Fruit fly (Drosophila melanogaster) whole organism, embryonic: ENCODE data around the gene CG4594.

Experiments
- Abd-B ChIP-seq: fragments of 200-800 bp; sonication (Bioruptor generic); optimal IDR thresholded peaks from 2 replicates; lab custom pipeline; 2018; ENCODE audit warnings: missing biosample characterization, mild to moderate bottlenecking, missing genetic modification characterization, moderate library complexity
- CG10209 ChIP-seq: fragments of 200-800 bp; sonication (Bioruptor generic); optimal IDR thresholded peaks from 3 replicates; lab custom pipeline; 2017; ENCODE audit warnings: missing biosample characterization, mild to moderate bottlenecking, missing genetic modification characterization, missing genetic modification reagents
- CG10543 ChIP-seq: fragments of 200-800 bp; sonication (Bioruptor generic); optimal IDR thresholded peaks from 3 replicates; lab custom pipeline; 2017; ENCODE audit warnings: missing biosample characterization, mild to moderate bottlenecking, missing genetic modification characterization, moderate library complexity
- CG11398 ChIP-seq: fragments of 200-800 bp; sonication (Bioruptor generic); optimal IDR thresholded peaks from 2 replicates; lab custom pipeline; 2016; ENCODE audit warnings: missing biosample characterization, missing genetic modification characterization
- CG1233 ChIP-seq: fragments of 200-800 bp; sonication (Bioruptor generic); optimal IDR thresholded peaks from 4 replicates; lab custom pipeline; 2018; ENCODE audit warnings: missing biosample characterization, mild to moderate bottlenecking, missing genetic modification characterization
- CG31365 ChIP-seq: fragments of 200-800 bp; sonication (Bioruptor generic); optimal IDR thresholded peaks from 2 replicates; lab custom pipeline; 2018; ENCODE audit warnings: missing biosample characterization, mild to moderate bottlenecking, missing genetic modification characterization
- CG32772 ChIP-seq: fragments of 200-800 bp; sonication (Bioruptor generic); IDR thresholded peaks from 2 replicates; pipeline ENCODE4 v1.3.6; 2022; ENCODE audit warnings: missing biosample characterization, missing genetic modification characterization
- CG33213 ChIP-seq: fragments of 200-800 bp; sonication (Bioruptor generic); optimal IDR thresholded peaks from 3 replicates; lab custom pipeline; 2016; ENCODE audit warnings: missing biosample characterization, missing genetic modification characterization
- CG8089 ChIP-seq: fragments of 200-800 bp; sonication (Bioruptor generic); optimal IDR thresholded peaks from 3 replicates; lab custom pipeline; 2016; ENCODE audit warnings: missing biosample characterization, missing genetic modification characterization
- CG8281 ChIP-seq: fragments of 200-800 bp; sonication (Bioruptor generic); optimal IDR thresholded peaks from 2 replicates; lab custom pipeline; 2018; ENCODE audit warnings: missing biosample characterization, mild to moderate bottlenecking, missing genetic modification characterization, moderate library complexity
- Dbx ChIP-seq: fragments of 200-800 bp; sonication (Bioruptor generic); IDR thresholded peaks from 3 replicates; pipeline ENCODE4 v1.3.6; 2022; ENCODE audit warnings: missing biosample characterization, missing genetic modification characterization
- Dip2 ChIP-seq: fragments of 200-800 bp; sonication (Bioruptor generic); IDR thresholded peaks from 2 replicates; pipeline ENCODE4 v1.3.6; 2022; ENCODE audit warnings: missing biosample characterization, missing genetic modification characterization
- E2f2 ChIP-seq: fragments of 200-800 bp; sonication (Bioruptor generic); IDR thresholded peaks from 2 replicates; pipeline ENCODE4 v1.3.6; 2022; ENCODE audit warnings: missing biosample characterization, missing genetic modification characterization
- Eip74EF ChIP-seq, 2 experiments: fragments of 200-800 bp in 1 of 2; fragments of >200 bp in 1 of 2; sonication (Bioruptor generic) in 1 of 2; optimal IDR thresholded peaks; 2 replicates each; lab custom pipeline; 2017 to 2019; ENCODE audit warnings: missing biosample characterization in 2 of 2, missing genetic modification characterization in 2 of 2, mild to moderate bottlenecking in 1 of 2, moderate library complexity in 1 of 2
- Fer3 ChIP-seq: fragments of 200-800 bp; sonication (Bioruptor generic); optimal IDR thresholded peaks from 2 replicates; lab custom pipeline; 2018; ENCODE audit warnings: missing biosample characterization, mild to moderate bottlenecking, missing genetic modification characterization, moderate library complexity
- GATAe ChIP-seq: fragments of 200-800 bp; sonication (Bioruptor generic); conservative IDR thresholded peaks from 2 replicates; pipeline ENCODE4 v1.3.6; 2022; ENCODE audit warnings: missing biosample characterization, missing genetic modification characterization
- Hr78 ChIP-seq, 2 experiments: fragments of 200-800 bp in 1 of 2; fragments of >200 bp in 1 of 2; sonication (Bioruptor generic) in 1 of 2; optimal IDR thresholded peaks; 2 replicates each; lab custom pipeline; 2017 to 2019; ENCODE audit warnings: missing biosample characterization in 2 of 2, missing genetic modification characterization in 2 of 2, mild to moderate bottlenecking in 1 of 2, moderate library complexity in 1 of 2
- Nf-YB ChIP-seq: fragments of 200-800 bp; sonication (Bioruptor generic); optimal IDR thresholded peaks from 3 replicates; lab custom pipeline; 2019; ENCODE audit warnings: missing biosample characterization, mild to moderate bottlenecking, missing genetic modification characterization, moderate library complexity
- Oaz ChIP-seq: fragments of 200-800 bp; sonication (Bioruptor generic); IDR thresholded peaks from 2 replicates; pipeline ENCODE4 v1.3.6; 2022; ENCODE audit warnings: missing biosample characterization, missing genetic modification characterization
- Pdp1 ChIP-seq, 2 experiments: fragments of 200-800 bp; sonication (Bioruptor generic); optimal IDR thresholded peaks; 3 replicates each; lab custom pipeline; 2016; ENCODE audit warnings: missing biosample characterization in 2 of 2, missing genetic modification characterization in 2 of 2, mild to moderate bottlenecking in 1 of 2, moderate library complexity in 1 of 2
- Rx ChIP-seq: fragments of 200-800 bp; sonication (Bioruptor generic); IDR thresholded peaks from 2 replicates; pipeline ENCODE4 v1.3.6; 2022; ENCODE audit warnings: missing biosample characterization, missing genetic modification characterization
- Spps ChIP-seq: fragments of 200-800 bp; sonication (Bioruptor generic); optimal IDR thresholded peaks from 2 replicates; lab custom pipeline; 2018; ENCODE audit warnings: missing biosample characterization, mild to moderate bottlenecking, missing genetic modification characterization
- Xbp1 ChIP-seq: fragments of 200-800 bp; sonication (Bioruptor generic); optimal IDR thresholded peaks from 3 replicates; lab custom pipeline; 2016; ENCODE audit warnings: missing biosample characterization, mild to moderate bottlenecking, missing genetic modification characterization
- ap ChIP-seq: fragments of 200-800 bp; sonication (Bioruptor generic); IDR thresholded peaks from 2 replicates; pipeline ENCODE4 v1.3.6; 2022; ENCODE audit warnings: missing biosample characterization, missing genetic modification characterization
- bowl ChIP-seq: fragments of 200-800 bp; sonication (Bioruptor generic); IDR thresholded peaks from 2 replicates; pipeline ENCODE4 v1.3.6; 2022; ENCODE audit warnings: missing biosample characterization, missing genetic modification characterization
- bsh ChIP-seq, 2 experiments: fragments of 200-800 bp; sonication (Bioruptor generic); optimal IDR thresholded peaks; 2 replicates each; lab custom pipeline; 2017 to 2018; ENCODE audit warnings: mild to moderate bottlenecking in 2 of 2, missing biosample characterization in 2 of 2, missing genetic modification characterization in 2 of 2, moderate library complexity in 1 of 2
- dmrt99B ChIP-seq: fragments of 200-800 bp; sonication (Bioruptor generic); optimal IDR thresholded peaks from 2 replicates; lab custom pipeline; 2018; ENCODE audit warnings: missing biosample characterization, mild to moderate bottlenecking, missing genetic modification characterization, moderate library complexity
- eve ChIP-seq, 2 experiments: fragments of >200 bp; optimal IDR thresholded peaks; 2 replicates each; lab custom pipeline; 2017; ENCODE audit warnings: missing biosample characterization in 2 of 2, missing genetic modification characterization in 2 of 2
- fd64A ChIP-seq: fragments of 200-800 bp; sonication (Bioruptor generic); optimal IDR thresholded peaks from 3 replicates; lab custom pipeline; 2018; ENCODE audit warnings: missing biosample characterization, mild to moderate bottlenecking, missing genetic modification characterization
- gem ChIP-seq: fragments of 200-800 bp; sonication (Bioruptor generic); optimal IDR thresholded peaks from 2 replicates; lab custom pipeline; 2019; ENCODE audit warnings: missing biosample characterization, mild to moderate bottlenecking, missing genetic modification characterization, moderate library complexity
- grn ChIP-seq: fragments of 200-800 bp; sonication (Bioruptor generic); optimal IDR thresholded peaks from 3 replicates; lab custom pipeline; 2017; ENCODE audit warnings: missing biosample characterization, missing genetic modification characterization
- gro ChIP-seq: fragments of 200-800 bp; sonication (Bioruptor generic); optimal IDR thresholded peaks from 2 replicates; lab custom pipeline; 2016; ENCODE audit warnings: missing biosample characterization, missing genetic modification characterization
- hbn ChIP-seq: fragments of 200-800 bp; sonication (Bioruptor generic); IDR thresholded peaks from 2 replicates; pipeline ENCODE4 v1.3.6; 2022; ENCODE audit warnings: missing biosample characterization, missing genetic modification characterization; ENCODE audit not compliant: partially characterized antibody
- klu ChIP-seq: fragments of 200-800 bp; sonication (Bioruptor generic); IDR thresholded peaks from 2 replicates; pipeline ENCODE4 v1.3.6; 2022; ENCODE audit warnings: missing biosample characterization, missing genetic modification characterization
- knrl ChIP-seq: fragments of 200-800 bp; sonication (Bioruptor generic); IDR thresholded peaks from 3 replicates; pipeline ENCODE4 v1.3.6; 2022; ENCODE audit warnings: missing biosample characterization, missing genetic modification characterization; ENCODE audit not compliant: partially characterized antibody
- nom ChIP-seq: fragments of 200-800 bp; sonication (Bioruptor generic); optimal IDR thresholded peaks from 2 replicates; lab custom pipeline; 2017; ENCODE audit warnings: missing biosample characterization, missing genetic modification characterization, mild to moderate bottlenecking, moderate library complexity, missing genetic modification reagents
- odd ChIP-seq: fragments of 200-800 bp; sonication (Bioruptor generic); optimal IDR thresholded peaks from 2 replicates; lab custom pipeline; 2017; ENCODE audit warnings: missing biosample characterization, mild to moderate bottlenecking, missing genetic modification characterization
- pfk ChIP-seq: fragments of 200-800 bp; sonication (Bioruptor generic); optimal IDR thresholded peaks from 2 replicates; lab custom pipeline; 2018; ENCODE audit warnings: missing biosample characterization, mild to moderate bottlenecking, missing genetic modification characterization, moderate library complexity
- row ChIP-seq: fragments of 200-800 bp; sonication (Bioruptor generic); IDR thresholded peaks from 3 replicates; pipeline ENCODE4 v1.3.6; 2022; ENCODE audit warnings: missing biosample characterization, missing genetic modification characterization
- run ChIP-seq: fragments of 200-800 bp; sonication (Bioruptor generic); optimal IDR thresholded peaks from 3 replicates; lab custom pipeline; 2018; ENCODE audit warnings: missing biosample characterization, mild to moderate bottlenecking, missing genetic modification characterization
- schlank ChIP-seq: fragments of 200-800 bp; sonication (Bioruptor generic); optimal IDR thresholded peaks from 2 replicates; lab custom pipeline; 2018; ENCODE audit warnings: missing biosample characterization, mild to moderate bottlenecking, missing genetic modification characterization
- sr ChIP-seq: fragments of 200-800 bp; sonication (Bioruptor generic); IDR thresholded peaks from 3 replicates; pipeline ENCODE4 v1.3.6; 2022; ENCODE audit warnings: missing biosample characterization, missing genetic modification characterization
- ssp ChIP-seq: fragments of 200-800 bp; sonication (Bioruptor generic); IDR thresholded peaks from 2 replicates; pipeline ENCODE4 v1.3.6; 2022; ENCODE audit warnings: missing biosample characterization, missing genetic modification characterization
- sug ChIP-seq: fragments of 200-800 bp; optimal IDR thresholded peaks from 2 replicates; lab custom pipeline; 2019; ENCODE audit warnings: missing biosample characterization, mild to moderate bottlenecking, missing genetic modification characterization, moderate library complexity
- trh ChIP-seq: fragments of 200-800 bp; sonication (Bioruptor generic); optimal IDR thresholded peaks from 2 replicates; lab custom pipeline; 2016; ENCODE audit warnings: missing biosample characterization, missing genetic modification characterization
- tx ChIP-seq: fragments of 200-800 bp; sonication (Bioruptor generic); optimal IDR thresholded peaks from 2 replicates; lab custom pipeline; 2016; ENCODE audit warnings: missing biosample characterization, missing genetic modification characterization
- vfl ChIP-seq: fragments of 200-800 bp; sonication (Bioruptor generic); optimal IDR thresholded peaks from 2 replicates; lab custom pipeline; 2016; ENCODE audit warnings: missing biosample characterization, missing genetic modification characterization
- zf30C ChIP-seq: fragments of 200-800 bp; sonication (Bioruptor generic); optimal IDR thresholded peaks from 3 replicates; lab custom pipeline; 2018; ENCODE audit warnings: missing biosample characterization, mild to moderate bottlenecking, missing genetic modification characterization
- zfh1 ChIP-seq: fragments of 200-800 bp; sonication (Bioruptor generic); IDR thresholded peaks from 3 replicates; pipeline ENCODE4 v1.3.6; 2022; ENCODE audit warnings: missing biosample characterization, missing genetic modification characterization

Gene CG4594

dm6 chr2L:9949178-9950062, 29.5 kb downstream of the CG4594 start (continued):
- TF ChIP-seq Hr78 (GFP tag; optimal IDR thresholded peaks at IDR 0.05; lab: Kevin White, UChicago) (no peak), schlank (tag; lab: Kevin White, UChicago) (no peak), vfl (no peak), fd64A (no peak), Xbp1 (GFP tag; lab: Kevin White, UChicago) (no peak), Nf-YB (no peak), odd (GFP tag; lab: Kevin White, UChicago) (no peak), hbn (GFP tag; lab: Robert Waterston, UW) (no peak), knrl (GFP tag; lab: Robert Waterston, UW) (no peak), Eip74EF (GFP tag; optimal IDR thresholded peaks at IDR 0.05; lab: Kevin White, UChicago) (no peak), Abd-B (GFP tag; lab: Kevin White, UChicago) (no peak), bowl (GFP tag; lab: Robert Waterston, UW) (no peak), CG10209 (GFP tag; lab: Kevin White, UChicago) (no peak), CG11398 (GFP tag; lab: Kevin White, UChicago) (no peak), Fer3 (no peak), Spps (tag; lab: Kevin White, UChicago) (no peak), sr (GFP tag; lab: Robert Waterston, UW) (no peak), CG32772 (GFP tag; lab: Robert Waterston, UW) (no peak), Dip2 (GFP tag; lab: Robert Waterston, UW) (no peak), CG31365 (no peak), trh (GFP tag; lab: Kevin White, UChicago) (no peak), E2f2 (GFP tag; lab: Robert Waterston, UW) (no peak), zf30C (GFP tag; lab: Kevin White, UChicago) (no peak), row (GFP tag; lab: Robert Waterston, UW) (no peak), bsh (GFP tag; optimal IDR thresholded peaks at IDR 0.05; lab: Kevin White, UChicago) (peak in 1 of 2 experiments; percentile 50), ssp (GFP tag; lab: Robert Waterston, UW) (no peak), klu (GFP tag; lab: Robert Waterston, UW) (no peak), CG8089 (no peak), Pdp1 (GFP tag; optimal IDR thresholded peaks at IDR 0.05; lab: Kevin White, UChicago) (peak in 1 of 2 experiments; percentile 36), CG8281 (tag; lab: Kevin White, UChicago) (no peak), CG1233 (no peak), nom (peak; percentile 60), Oaz (no peak), Dbx (GFP tag; lab: Robert Waterston, UW) (no peak), CG33213 (no peak), CG10543 (GFP tag; lab: Kevin White, UChicago) (peak; percentile 39), grn (GFP tag; lab: Kevin White, UChicago) (peak; percentile 24), GATAe (GFP tag; lab: Robert Waterston, UW) (peak; percentile 51), gro (GFP tag; lab: Kevin White, UChicago) (peak; percentile 4), zfh1 (GFP tag; lab: Robert Waterston, UW) (no peak), gem (tag; lab: Kevin White, UChicago) (no peak), eve (GFP tag; optimal IDR thresholded peaks at IDR 0.05; lab: Kevin White, UChicago) (no peak), pfk (GFP tag; lab: Kevin White, UChicago) (no peak), dmrt99B (tag; lab: Kevin White, UChicago) (no peak), sug (tag; lab: Kevin White, UChicago) (peak; percentile 65), ap (GFP tag; lab: Robert Waterston, UW) (no peak), tx (GFP tag; lab: Kevin White, UChicago) (no peak), Rx (GFP tag; lab: Robert Waterston, UW) (no peak), run (tag; lab: Kevin White, UChicago) (no peak)
